Fruit fly (Drosophila melanogaster): ENCODE data around the gene CG13474.
A peak's percentile ranks its signal among the peaks of the same experiment; 100 is the strongest.

The CG13474 gene

dm6 chr3L:14661567-14662258 lies 35.2 kb downstream of the CG13474 start (continued):
- TF ChIP-seq Fer2 (tag; optimal IDR thresholded peaks at IDR 0.05) = peak; percentile 46
- peak; percentile 41 for TF ChIP-seq CG1647 (GFP tag; optimal IDR thresholded peaks at IDR 0.05)
- no peak for TF ChIP-seq CG3995 (GFP tag; optimal IDR thresholded peaks at IDR 0.05)
- peak; percentile 7 for TF ChIP-seq MESR4 (GFP tag; optimal IDR thresholded peaks at IDR 0.05)
- no peak for TF ChIP-seq lov (optimal IDR thresholded peaks at IDR 0.05)
- 0 out of 3 replicates have a peak, but pooled peaks have one; percentile 44 for TF ChIP-seq lov (GFP tag; IDR thresholded peaks at IDR 0.05)
- TF ChIP-seq CG4424 (GFP tag; optimal IDR thresholded peaks at IDR 0.05) = peak; percentile 74
- peak; percentile 55 for TF ChIP-seq psq (GFP tag; optimal IDR thresholded peaks at IDR 0.05)
- TF ChIP-seq sd (tag; optimal IDR thresholded peaks at IDR 0.05) = peak; percentile 63
- peak; percentile 39 for TF ChIP-seq Nf-YC (tag; optimal IDR thresholded peaks at IDR 0.05)
- no peak for TF ChIP-seq Scr (GFP tag; IDR thresholded peaks at IDR 0.05; ENCODE audit: partially characterized antibody)
- TF ChIP-seq NC2α (GFP tag; optimal IDR thresholded peaks at IDR 0.05) = peak; percentile 73
- TF ChIP-seq ham (GFP tag; IDR thresholded peaks at IDR 0.05) = no peak
- TF ChIP-seq phol (tag; optimal IDR thresholded peaks at IDR 0.05) = peak; percentile 67
- peak; percentile 81 for TF ChIP-seq CG12299 (tag; optimal IDR thresholded peaks at IDR 0.05)
- TF ChIP-seq zen2 (GFP tag; IDR thresholded peaks at IDR 0.05; ENCODE audit: partially characterized antibody) = no peak
- TF ChIP-seq ind (GFP tag; optimal IDR thresholded peaks at IDR 0.05) = peak; percentile 71
- TF ChIP-seq CG1832 (GFP tag; optimal IDR thresholded peaks at IDR 0.05) = no peak
- TF ChIP-seq Pdp1 (GFP tag; optimal IDR thresholded peaks at IDR 0.05) = peak; percentile 66 to 73
- TF ChIP-seq CG7839 (tag; optimal IDR thresholded peaks at IDR 0.05) = peak; percentile 87
- peak; percentile 61 for TF ChIP-seq CG13775 (GFP tag; optimal IDR thresholded peaks at IDR 0.05)
- no peak for TF ChIP-seq CG14965 (GFP tag; optimal IDR thresholded peaks at IDR 0.05; ENCODE audit: borderline replicate concordance)
- peak; percentile 70 for TF ChIP-seq chn (GFP tag; optimal IDR thresholded peaks at IDR 0.05)
- TF ChIP-seq Antp (GFP tag; optimal IDR thresholded peaks at IDR 0.05) = peak; percentile 76
- peak; percentile 7 for TF ChIP-seq mirr (GFP tag; optimal IDR thresholded peaks at IDR 0.05)
- TF ChIP-seq CG4328 (GFP tag; optimal IDR thresholded peaks at IDR 0.05) = peak; percentile 58
- peak; percentile 82 for TF ChIP-seq CG10979 (tag; optimal IDR thresholded peaks at IDR 0.05)
- TF ChIP-seq pum (GFP tag; optimal IDR thresholded peaks at IDR 0.05) = peak; percentile 72
- TF ChIP-seq abd-A (tag; optimal IDR thresholded peaks at IDR 0.05) = peak; percentile 98
- TF ChIP-seq CG13424 (tag; optimal IDR thresholded peaks at IDR 0.05) = peak; percentile 87
- TF ChIP-seq CG3726 (GFP tag; IDR thresholded peaks at IDR 0.05) = peak; percentile 51; the same call in 1 of the 3 replicates
- TF ChIP-seq CG18476 (GFP tag; optimal IDR thresholded peaks at IDR 0.05) = peak; percentile 60
- TF ChIP-seq unpg (GFP tag; optimal IDR thresholded peaks at IDR 0.05) = peak; percentile 81
- TF ChIP-seq zfh1 (GFP tag; IDR thresholded peaks at IDR 0.05) = peak; percentile 90
- peak; percentile 68 for TF ChIP-seq CG4404 (GFP tag; IDR thresholded peaks at IDR 0.05)
- TF ChIP-seq Lpt (GFP tag; optimal IDR thresholded peaks at IDR 0.05) = no peak
- peak; percentile 71 for TF ChIP-seq Sox100B (GFP tag; optimal IDR thresholded peaks at IDR 0.05)
- TF ChIP-seq mam (GFP tag; optimal IDR thresholded peaks at IDR 0.05) = peak; percentile 78
- no peak for TF ChIP-seq hkb (optimal IDR thresholded peaks at IDR 0.05)
- TF ChIP-seq hkb (GFP tag; IDR thresholded peaks at IDR 0.05) = peak; percentile 91
- TF ChIP-seq fd64A (GFP tag; optimal IDR thresholded peaks at IDR 0.05) = no peak
- peak; percentile 2; the same call in 1 of the 2 replicates for TF ChIP-seq dati (GFP tag; IDR thresholded peaks at IDR 0.05)
- peak; percentile 85 for TF ChIP-seq Rfx (GFP tag; IDR thresholded peaks at IDR 0.05)
- TF ChIP-seq gro (GFP tag; optimal IDR thresholded peaks at IDR 0.05) = peak; percentile 41
- TF ChIP-seq HHEX (GFP tag; optimal IDR thresholded peaks at IDR 0.05) = peak; percentile 73
- peak; percentile 53 for TF ChIP-seq CG3407 (GFP tag; optimal IDR thresholded peaks at IDR 0.05)
- TF ChIP-seq HmgZ (tag; optimal IDR thresholded peaks at IDR 0.05) = peak; percentile 76
- TF ChIP-seq sima (GFP tag; optimal IDR thresholded peaks at IDR 0.05) = peak; percentile 47
- TF ChIP-seq run (tag; optimal IDR thresholded peaks at IDR 0.05) = peak; percentile 61
- peak; percentile 82 for TF ChIP-seq CG13894 (tag; optimal IDR thresholded peaks at IDR 0.05)

Measured in whole organism, embryonic.